Fruit fly (Drosophila melanogaster) whole organism, wandering third instar larva: ENCODE data around the gene CG31673.

Source experiments
- Dif ChIP-seq: fragments of 200-275, 200-300 bp; sonication (Bioruptor generic); optimal IDR thresholded peaks from 2 replicates; lab custom pipeline; 2018; ENCODE audit warnings: missing biosample characterization, missing genetic modification characterization; ENCODE audit not compliant: partially characterized antibody
- Myc ChIP-seq: fragments of >200 bp; optimal IDR thresholded peaks from 2 replicates; lab custom pipeline; 2017

DNA sequence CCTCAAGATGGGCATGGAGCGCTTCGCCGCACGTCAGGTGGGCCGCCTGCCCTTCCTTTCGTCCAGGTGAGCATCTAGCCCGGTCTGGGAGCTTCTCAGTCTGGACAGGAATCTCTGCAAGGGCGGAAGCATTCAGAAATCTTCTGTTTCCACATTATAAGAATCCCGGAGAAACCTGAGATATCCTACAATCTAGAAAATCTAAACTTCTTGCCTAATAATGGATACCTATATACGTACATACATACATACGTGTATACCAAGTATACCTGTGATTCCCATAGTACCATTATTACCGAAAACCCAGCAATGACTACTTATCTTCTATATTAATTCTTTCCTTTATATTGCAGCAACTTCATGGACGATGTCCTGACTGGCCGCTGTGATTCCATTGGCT is 41.4 kb upstream of the CG31673 start:
- TF ChIP-seq Myc (lab: Kevin White, UChicago) (no peak), Dif (GFP tag; lab: Kevin White, UChicago) (no peak)
